Worm (Caenorhabditis elegans): ENCODE results near the gene Y37A1A.3.

Y37A1A.3 gene

DNA sequence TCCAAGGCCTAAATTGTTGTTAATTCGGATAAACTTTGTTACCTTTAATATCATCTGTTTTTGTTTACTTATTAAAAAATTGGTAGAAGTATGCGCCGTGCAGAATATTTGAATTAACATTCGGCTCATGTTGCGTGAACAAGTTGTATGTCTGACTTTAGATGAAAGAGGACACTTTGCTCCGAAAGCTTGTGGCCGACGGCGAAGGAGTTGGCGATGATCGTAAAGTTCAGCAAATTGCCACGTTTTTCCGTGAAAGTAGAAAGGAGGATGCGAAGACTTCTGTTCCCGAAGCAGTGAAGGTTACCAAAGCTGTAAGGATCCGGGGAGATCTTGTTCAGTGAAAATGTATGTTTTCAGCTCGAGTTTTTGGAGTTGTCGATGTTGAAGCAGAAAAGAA is 20.1 kb downstream of the Y37A1A.3 start, which contains the start of gene thoc-7 (continued):
- TF ChIP-seq tra-1 (GFP tag; IDR thresholded peaks at IDR 0.05) (0 out of 2 replicates have a peak, but pooled peaks have one; percentile 58), R02D3.7 (tag; optimal IDR thresholded peaks at IDR 0.05) (no peak), F10B5.3 (tag; optimal IDR thresholded peaks at IDR 0.05) (no peak), lim-7 (GFP tag; IDR thresholded peaks at IDR 0.05) (no peak), lin-1 (GFP tag; IDR thresholded peaks at IDR 0.05) (peak; percentile 24; the same call in 1 of the 2 replicates), jun-1 (tag; optimal IDR thresholded peaks at IDR 0.05) (no peak), lin-15B (tag; optimal IDR thresholded peaks at IDR 0.05) (no peak), ceh-20 (GFP tag; IDR thresholded peaks at IDR 0.05) (no peak), zip-11 (GFP tag; IDR thresholded peaks at IDR 0.05) (no peak), ceh-28 (tag; optimal IDR thresholded peaks at IDR 0.05) (no peak), fkh-10 (GFP tag; optimal IDR thresholded peaks at IDR 0.05) (no peak), dmd-8 (GFP tag; IDR thresholded peaks at IDR 0.05) (peak; percentile 75), dve-1 (tag; optimal IDR thresholded peaks at IDR 0.05; ENCODE audit: insufficient read depth) (no peak), skn-1 (tag; optimal IDR thresholded peaks at IDR 0.05) (no peak), Y48G9A.11 (GFP tag; IDR thresholded peaks at IDR 0.05) (peak; percentile 80), vab-7 (GFP tag; IDR thresholded peaks at IDR 0.05) (no peak), lin-29 (GFP tag; IDR thresholded peaks at IDR 0.05) (no peak), unc-39 (tag; optimal IDR thresholded peaks at IDR 0.05) (no peak), lin-39 (tag; optimal IDR thresholded peaks at IDR 0.05) (no peak), daf-19 (GFP tag; conservative IDR thresholded peaks at IDR 0.05) (no peak), spr-1 (tag; optimal IDR thresholded peaks at IDR 0.05) (no peak), hmg-1.1 (GFP tag; IDR thresholded peaks at IDR 0.05) (no peak), php-3 (GFP tag; IDR thresholded peaks at IDR 0.05) (no peak), lin-13 (GFP tag; optimal IDR thresholded peaks at IDR 0.05) (no peak), aha-1 (tag) (peak; percentile 39), nhr-42 (GFP tag; IDR thresholded peaks at IDR 0.05) (no peak), nhr-48 (tag; optimal IDR thresholded peaks at IDR 0.05) (no peak), nhr-28 (tag; optimal IDR thresholded peaks at IDR 0.05) (no peak), hlh-30 (tag; optimal IDR thresholded peaks at IDR 0.05; ENCODE audit: insufficient read depth) (no peak), sdz-12 (GFP tag; optimal IDR thresholded peaks at IDR 0.05) (no peak), aly-2 (tag; optimal IDR thresholded peaks at IDR 0.05) (no peak), ceh-82 (tag; optimal IDR thresholded peaks at IDR 0.05) (no peak), nhr-41 (GFP tag; IDR thresholded peaks at IDR 0.05) (no peak), set-16 (GFP tag; IDR thresholded peaks at IDR 0.05) (no peak), Y75B8A.6 (GFP tag; IDR thresholded peaks at IDR 0.05) (no peak), hlh-11 (tag; optimal IDR thresholded peaks at IDR 0.05) (no peak), daf-16 (GFP tag; optimal IDR thresholded peaks at IDR 0.05) (no peak), daf-16 (tag; optimal IDR thresholded peaks at IDR 0.05) (peak; percentile 6), zfp-2 (tag; optimal IDR thresholded peaks at IDR 0.05) (no peak), pha-4 (GFP tag; IDR thresholded peaks at IDR 0.05) (no peak), pha-4 (tag; optimal IDR thresholded peaks at IDR 0.05) (no peak), gei-8 (GFP tag; optimal IDR thresholded peaks at IDR 0.05) (no peak), ztf-11 (tag; optimal IDR thresholded peaks at IDR 0.05) (no peak), mdt-29 (GFP tag; IDR thresholded peaks at IDR 0.05) (peak; percentile 60), nhr-111 (GFP tag; optimal IDR thresholded peaks at IDR 0.05) (no peak), attf-4 (tag; optimal IDR thresholded peaks at IDR 0.05) (no peak), zfp-3 (GFP tag; conservative IDR thresholded peaks at IDR 0.05) (0 out of 2 replicates have a peak, but pooled peaks have one; percentile 43), ZK546.5 (tag; optimal IDR thresholded peaks at IDR 0.05) (no peak), spr-3 (GFP tag; optimal IDR thresholded peaks at IDR 0.05) (peak; percentile 35), D1046.2 (GFP tag; IDR thresholded peaks at IDR 0.05) (no peak), nhr-237 (tag; optimal IDR thresholded peaks at IDR 0.05) (no peak), ctbp-1 (GFP tag; IDR thresholded peaks at IDR 0.05) (no peak), dmd-9 (GFP tag; IDR thresholded peaks at IDR 0.05) (no peak), ama-1 (optimal IDR thresholded peaks at IDR 0.05) (peak; percentile 71)
